Fruit fly (Drosophila melanogaster) whole organism, adult: ENCODE results near the gene smid.
A peak's percentile ranks its signal among the peaks of the same experiment; 100 is the strongest.

ENCODE experiments used
- CG11617 ChIP-seq: fragments of 200-800 bp; sonication (Bioruptor generic); optimal IDR thresholded peaks from 2 replicates; lab custom pipeline; 2017; ENCODE audit warnings: mild to moderate bottlenecking, missing biosample characterization, missing genetic modification reagents, missing genetic modification characterization
- CG12768 ChIP-seq: fragments of 200-800 bp; sonication (Bioruptor generic); optimal IDR thresholded peaks from 2 replicates; lab custom pipeline; 2017; ENCODE audit warnings: missing biosample characterization, missing genetic modification characterization, mild to moderate bottlenecking, moderate library complexity, missing genetic modification reagents
- CG14711 ChIP-seq: fragments of 200-800 bp; sonication (Bioruptor generic); optimal IDR thresholded peaks from 2 replicates; lab custom pipeline; 2018; ENCODE audit warnings: missing biosample characterization, mild to moderate bottlenecking, missing genetic modification characterization, moderate library complexity
- CG1620 ChIP-seq: fragments of 200-800 bp; sonication (Bioruptor generic); optimal IDR thresholded peaks from 2 replicates; lab custom pipeline; 2016; ENCODE audit warnings: missing biosample characterization, missing genetic modification characterization
- CG33017 ChIP-seq: fragments of 200-800 bp; sonication (Bioruptor generic); optimal IDR thresholded peaks from 2 replicates; lab custom pipeline; 2018; ENCODE audit warnings: missing biosample characterization, mild to moderate bottlenecking, missing genetic modification characterization, moderate library complexity
- CG5204 ChIP-seq: fragments of 200-800 bp; sonication (Bioruptor generic); optimal IDR thresholded peaks from 2 replicates; lab custom pipeline; 2016; ENCODE audit warnings: missing biosample characterization, missing genetic modification characterization
- CG7045 ChIP-seq: fragments of 200-800 bp; sonication (Bioruptor generic); optimal IDR thresholded peaks from 2 replicates; lab custom pipeline; 2017; ENCODE audit warnings: missing biosample characterization, mild to moderate bottlenecking, missing genetic modification characterization
- CG7101 ChIP-seq: fragments of 200-800 bp; sonication (Bioruptor generic); optimal IDR thresholded peaks from 2 replicates; lab custom pipeline; 2018; ENCODE audit warnings: missing biosample characterization, mild to moderate bottlenecking, missing genetic modification characterization, moderate library complexity
- Clk ChIP-seq: fragments of 200-800 bp; sonication (Bioruptor generic); optimal IDR thresholded peaks from 2 replicates; lab custom pipeline; 2017; ENCODE audit warnings: missing biosample characterization, missing genetic modification characterization
- Crg-1 ChIP-seq: fragments of 200-800 bp; sonication (Bioruptor generic); optimal IDR thresholded peaks from 2 replicates; lab custom pipeline; 2016; ENCODE audit warnings: missing biosample characterization, missing genetic modification characterization
- Hr96 ChIP-seq: fragments of 200-800 bp; sonication (Bioruptor generic); optimal IDR thresholded peaks from 2 replicates; lab custom pipeline; 2016; ENCODE audit warnings: missing biosample characterization, missing genetic modification characterization
- Mnt ChIP-seq: fragments of 200-800 bp; sonication (Bioruptor generic); optimal IDR thresholded peaks from 2 replicates; lab custom pipeline; 2016; ENCODE audit warnings: missing biosample characterization, mild to moderate bottlenecking, missing genetic modification characterization
- bab1 ChIP-seq: fragments of 200-800 bp; sonication (Bioruptor generic); optimal IDR thresholded peaks from 3 replicates; lab custom pipeline; 2019; ENCODE audit warnings: missing biosample characterization, mild to moderate bottlenecking, missing genetic modification characterization, moderate library complexity
- cic ChIP-seq: fragments of 200-800 bp; sonication (Bioruptor generic); optimal IDR thresholded peaks from 2 replicates; lab custom pipeline; 2017; ENCODE audit warnings: missing biosample characterization, mild to moderate bottlenecking, missing genetic modification characterization, moderate library complexity
- cnc ChIP-seq, 2 experiments: fragments of >200 bp; optimal IDR thresholded peaks; 2 replicates each; lab custom pipeline; 2017
- kay ChIP-seq: fragments of 200-800 bp; sonication (Bioruptor generic); peaks from one replicate; lab custom pipeline; 2016; ENCODE audit warnings: missing biosample characterization, missing genetic modification characterization, borderline replicate concordance
- ovo ChIP-seq: fragments of 200-800 bp; sonication (Bioruptor generic); optimal IDR thresholded peaks from 2 replicates; lab custom pipeline; 2016; ENCODE audit warnings: missing biosample characterization, missing genetic modification characterization
- pad ChIP-seq: fragments of 200-800 bp; sonication (Bioruptor generic); optimal IDR thresholded peaks from 3 replicates; lab custom pipeline; 2017; ENCODE audit warnings: missing biosample characterization, missing genetic modification characterization, mild to moderate bottlenecking, moderate library complexity, missing genetic modification reagents
- tj ChIP-seq: fragments of 200-800 bp; sonication (Bioruptor generic); optimal IDR thresholded peaks from 3 replicates; lab custom pipeline; 2017; ENCODE audit warnings: missing biosample characterization, mild to moderate bottlenecking, missing genetic modification characterization, moderate library complexity
- toe ChIP-seq: fragments of 200-800 bp; sonication (Bioruptor generic); optimal IDR thresholded peaks from 2 replicates; lab custom pipeline; 2016; ENCODE audit warnings: missing biosample characterization, missing genetic modification characterization

The smid gene

DNA sequence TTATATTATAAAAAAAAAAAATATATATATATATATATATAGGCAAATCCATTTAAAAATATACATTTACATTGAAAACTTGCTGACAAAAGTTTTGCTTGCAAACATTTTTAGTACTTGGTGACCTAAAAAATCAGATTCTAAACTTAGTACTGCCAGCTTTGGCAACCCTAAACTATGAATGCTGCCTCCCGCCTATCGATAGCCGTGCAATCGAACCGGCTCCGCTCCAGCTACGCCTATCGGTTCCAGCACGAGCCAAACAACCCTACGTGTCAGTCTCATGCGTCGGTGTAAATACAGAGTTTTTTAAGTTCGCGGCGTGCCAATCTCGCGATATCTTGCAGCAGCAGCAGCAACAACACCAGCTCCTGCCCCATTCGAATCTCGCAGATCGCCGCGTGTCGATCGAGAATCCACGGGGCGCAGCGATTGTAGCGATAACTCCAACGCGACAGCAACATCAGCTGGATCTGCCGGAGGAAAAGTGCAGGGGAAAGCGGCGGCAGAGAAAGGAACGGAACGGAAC lies 21.0 kb upstream of the smid start, which contains the start of gene Sec63:
TSS of gene Sec63 (plus strand) at position 238 of the 529 bp plus-strand sequence.
- TF ChIP-seq CG1620 (GFP tag; lab: Kevin White, UChicago) = peak; percentile 40
- TF ChIP-seq cic (GFP tag; lab: Kevin White, UChicago) = no peak
- no peak for TF ChIP-seq bab1 (GFP tag; lab: Kevin White, UChicago)
- no peak for TF ChIP-seq CG12768
- TF ChIP-seq CG11617 (GFP tag; lab: Kevin White, UChicago) = peak; percentile 5
- peak; percentile 98 for TF ChIP-seq CG14711 (tag; lab: Kevin White, UChicago)
- peak; percentile 49 for TF ChIP-seq ovo (GFP tag; lab: Kevin White, UChicago)
- TF ChIP-seq cnc (optimal IDR thresholded peaks at IDR 0.05; lab: Kevin White, UChicago) = no peak
- TF ChIP-seq Clk = no peak
- TF ChIP-seq CG7101 (tag; lab: Kevin White, UChicago) = no peak
- no peak for TF ChIP-seq CG33017 (tag; lab: Kevin White, UChicago)
- no peak for TF ChIP-seq CG5204 (GFP tag; lab: Kevin White, UChicago)
- TF ChIP-seq Crg-1 (GFP tag; lab: Kevin White, UChicago) = no peak
- TF ChIP-seq Hr96 = peak; percentile 46
- no peak for TF ChIP-seq kay
- no peak for TF ChIP-seq toe (GFP tag; lab: Kevin White, UChicago)
- TF ChIP-seq pad = peak; percentile 42
- TF ChIP-seq CG7045 (GFP tag; lab: Kevin White, UChicago) = no peak
- no peak for TF ChIP-seq tj (GFP tag; lab: Kevin White, UChicago)
- TF ChIP-seq Mnt (GFP tag; lab: Kevin White, UChicago) = peak; percentile 12

DNA sequence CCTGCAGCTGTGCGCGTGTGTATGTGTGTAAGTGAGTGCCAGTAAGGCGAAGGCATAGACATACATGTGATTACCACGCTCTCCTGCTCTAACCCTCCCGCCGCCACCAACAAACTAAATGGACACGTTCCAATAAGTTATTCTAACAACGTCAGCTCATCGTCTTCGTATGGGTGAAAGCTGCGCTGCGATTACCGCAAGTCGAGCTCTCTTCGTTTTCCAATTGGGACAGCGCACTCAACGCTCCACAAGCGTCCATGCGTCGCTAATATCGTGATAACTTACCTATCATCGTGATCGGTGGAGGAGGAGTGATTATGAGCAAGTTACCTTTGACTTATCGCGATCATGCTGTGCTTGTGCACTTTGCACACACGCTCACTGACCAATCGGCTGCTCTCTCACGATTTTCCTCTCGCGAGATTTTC lies 20.3 kb upstream of the smid start:
- TF ChIP-seq CG11617 (GFP tag; lab: Kevin White, UChicago) (no peak), kay (no peak), Crg-1 (GFP tag; lab: Kevin White, UChicago) (no peak), Hr96 (no peak), cnc (optimal IDR thresholded peaks at IDR 0.05; lab: Kevin White, UChicago) (no peak), bab1 (GFP tag; lab: Kevin White, UChicago) (peak; percentile 52), Mnt (GFP tag; lab: Kevin White, UChicago) (peak; percentile 93), pad (peak; percentile 57), toe (GFP tag; lab: Kevin White, UChicago) (no peak), Clk (no peak), tj (GFP tag; lab: Kevin White, UChicago) (peak; percentile 88), CG1620 (GFP tag; lab: Kevin White, UChicago) (no peak), CG33017 (tag; lab: Kevin White, UChicago) (peak; percentile 70), CG7101 (tag; lab: Kevin White, UChicago) (peak; percentile 27), CG7045 (GFP tag; lab: Kevin White, UChicago) (peak; percentile 32), CG12768 (peak; percentile 71), CG14711 (tag; lab: Kevin White, UChicago) (no peak), ovo (GFP tag; lab: Kevin White, UChicago) (peak; percentile 26), cic (GFP tag; lab: Kevin White, UChicago) (peak; percentile 86), CG5204 (GFP tag; lab: Kevin White, UChicago) (no peak)

DNA sequence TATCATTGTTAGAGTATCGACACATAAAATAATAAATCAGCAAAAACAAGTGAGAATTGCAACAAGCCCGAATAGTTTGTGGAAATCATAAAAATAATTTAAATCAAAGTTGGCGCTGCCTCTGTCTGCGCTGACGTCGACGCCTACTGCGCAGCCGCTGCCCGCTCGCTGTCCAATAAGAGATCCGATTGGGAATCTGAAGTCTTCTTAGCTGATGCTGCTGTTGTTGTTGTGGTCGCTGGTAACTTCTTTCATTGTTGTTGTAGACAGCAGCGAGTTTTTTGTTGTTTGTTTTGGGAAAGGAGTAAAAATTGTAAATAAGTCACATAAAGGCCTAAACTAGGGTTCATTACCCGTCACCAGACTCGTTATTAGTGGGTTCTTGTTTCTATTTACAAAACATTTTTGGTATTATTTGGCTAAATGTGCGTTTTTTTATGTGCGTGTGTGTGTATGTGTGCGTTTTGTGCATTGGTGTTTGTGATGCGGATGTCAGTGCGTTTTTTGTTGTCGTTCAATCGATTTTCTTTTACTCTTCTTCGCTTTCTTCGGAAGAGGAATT lies 16.6 kb upstream of the smid start:
- TF ChIP-seq toe (GFP tag; lab: Kevin White, UChicago) = no peak
- no peak for TF ChIP-seq kay
- no peak for TF ChIP-seq CG5204 (GFP tag; lab: Kevin White, UChicago)
- TF ChIP-seq CG14711 (tag; lab: Kevin White, UChicago) = no peak
- no peak for TF ChIP-seq pad
- no peak for TF ChIP-seq bab1 (GFP tag; lab: Kevin White, UChicago)

DNA sequence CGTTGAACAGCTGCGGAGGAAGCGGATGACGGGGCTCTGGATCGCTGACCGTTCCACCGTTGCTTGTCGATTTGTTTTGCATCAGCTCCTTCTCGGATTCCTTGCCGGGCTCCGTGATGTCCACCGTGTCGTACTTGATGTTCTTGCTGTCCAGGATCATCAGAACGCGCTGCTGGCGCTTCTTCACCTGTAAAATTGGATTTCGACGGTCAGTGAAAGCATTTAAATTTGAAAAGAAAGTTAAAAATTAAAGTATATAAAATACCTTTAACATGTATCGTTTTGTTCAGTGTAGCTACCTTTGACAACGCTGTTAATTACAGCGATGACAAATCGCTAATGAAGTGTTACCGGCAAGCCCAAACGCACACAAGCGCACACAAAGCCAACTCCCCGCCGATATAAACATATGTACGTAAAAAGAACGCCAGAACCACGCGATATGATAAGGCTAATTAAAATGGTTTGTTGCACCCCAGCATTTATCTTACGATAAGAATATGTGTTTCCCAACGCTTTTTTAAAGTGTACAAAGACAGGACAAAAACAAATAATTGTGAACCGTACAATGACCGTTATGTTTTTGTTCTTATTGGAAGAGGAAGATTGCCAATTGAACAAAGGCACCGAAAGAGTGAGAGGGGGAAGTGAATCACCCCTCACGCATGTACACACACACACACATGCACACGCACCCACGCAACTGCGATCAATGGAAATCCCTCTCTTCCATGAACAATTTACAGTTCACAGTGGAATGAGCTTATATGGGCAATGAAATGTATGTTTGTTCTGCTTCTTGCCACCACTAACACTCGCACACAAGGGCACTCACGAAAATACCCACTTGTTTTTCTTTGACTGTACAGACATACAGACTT lies 13.4 kb upstream of the smid start:
- peak; percentile 99 for TF ChIP-seq pad
- no peak for TF ChIP-seq CG12768
- TF ChIP-seq toe (GFP tag; lab: Kevin White, UChicago) = no peak
- TF ChIP-seq cic (GFP tag; lab: Kevin White, UChicago) = peak; percentile 50
- TF ChIP-seq CG11617 (GFP tag; lab: Kevin White, UChicago) = peak; percentile 5
- TF ChIP-seq Crg-1 (GFP tag; lab: Kevin White, UChicago) = peak; percentile 7
- TF ChIP-seq CG1620 (GFP tag; lab: Kevin White, UChicago) = no peak
- no peak for TF ChIP-seq CG33017 (tag; lab: Kevin White, UChicago)
- TF ChIP-seq CG14711 (tag; lab: Kevin White, UChicago) = no peak
- no peak for TF ChIP-seq bab1 (GFP tag; lab: Kevin White, UChicago)
- TF ChIP-seq kay = peak; percentile 92
- no peak for TF ChIP-seq Clk
- TF ChIP-seq Mnt (GFP tag; lab: Kevin White, UChicago) = peak; percentile 44
- peak; percentile 91 for TF ChIP-seq ovo (GFP tag; lab: Kevin White, UChicago)
- TF ChIP-seq tj (GFP tag; lab: Kevin White, UChicago) = no peak
- no peak for TF ChIP-seq CG5204 (GFP tag; lab: Kevin White, UChicago)
- TF ChIP-seq Hr96 = no peak
- TF ChIP-seq CG7045 (GFP tag; lab: Kevin White, UChicago) = no peak
- TF ChIP-seq CG7101 (tag; lab: Kevin White, UChicago) = no peak
- no peak for TF ChIP-seq cnc (optimal IDR thresholded peaks at IDR 0.05; lab: Kevin White, UChicago)

DNA sequence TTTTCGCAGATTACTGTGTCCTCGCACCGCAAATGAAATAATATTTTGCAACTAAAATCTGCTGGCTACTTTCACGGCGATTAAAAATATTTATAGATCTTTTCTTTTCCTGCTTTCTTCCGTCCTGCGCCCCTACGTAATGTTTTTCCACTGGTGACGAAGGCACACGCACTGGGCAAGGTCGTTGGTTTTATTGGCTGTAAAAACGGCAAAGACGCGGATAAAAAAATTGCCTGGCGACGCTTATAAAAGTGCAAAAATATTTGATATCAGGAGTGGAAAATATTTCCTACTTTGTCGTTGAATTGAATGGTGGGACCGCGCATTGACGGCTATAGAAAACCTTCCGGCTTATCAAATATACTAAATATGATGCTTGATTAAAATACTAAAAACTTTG lies 12.5 kb upstream of the smid start, which contains the start of gene Sh3beta:
TSS of gene Sh3beta (minus strand) at position 327 of the 400 bp plus-strand sequence.
- TF ChIP-seq Mnt (GFP tag; lab: Kevin White, UChicago) (no peak), Clk (no peak), kay (peak; percentile 41)
